Worm (Caenorhabditis elegans): ENCODE measurements around the gene F41H10.12.

F41H10.12 gene

DNA sequence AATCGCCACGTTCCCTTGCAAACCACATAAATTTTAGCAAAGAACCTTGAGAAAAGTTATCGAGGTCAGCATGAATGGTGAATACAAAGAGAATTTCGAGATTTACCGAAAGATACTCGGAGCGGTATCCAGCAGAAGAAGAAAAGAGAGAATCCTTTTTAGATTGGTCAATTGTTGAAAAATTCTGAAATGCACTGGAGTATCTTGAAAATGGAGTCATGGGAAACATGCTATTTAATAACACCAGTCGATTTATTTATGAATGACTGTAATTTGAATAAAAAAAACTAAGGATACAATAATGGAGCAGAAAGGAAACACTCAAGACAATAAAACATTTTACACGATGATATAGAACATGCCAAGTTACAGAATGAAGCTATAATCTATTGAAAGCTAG lies 4.8 kb downstream of the F41H10.12 start (continued):
- TF ChIP-seq tlf-1 (GFP tag; optimal IDR thresholded peaks at IDR 0.05) (peak; percentile 24), F37B4.10 (GFP tag; IDR thresholded peaks at IDR 0.05) (no peak), let-526 (GFP tag; IDR thresholded peaks at IDR 0.05) (no peak), atf-7 (tag; optimal IDR thresholded peaks at IDR 0.05) (no peak), attf-5 (GFP tag; optimal IDR thresholded peaks at IDR 0.05) (no peak), Y56A3A.18 (GFP tag; IDR thresholded peaks at IDR 0.05) (0 out of 2 replicates have a peak, but pooled peaks have one; percentile 27), madf-6 (GFP tag; IDR thresholded peaks at IDR 0.05) (peak; percentile 64; the same call in 1 of the 2 replicates), let-607 (tag; optimal IDR thresholded peaks at IDR 0.05) (no peak), F57A8.1 (GFP tag; optimal IDR thresholded peaks at IDR 0.05) (no peak), ztf-6 (GFP tag; IDR thresholded peaks at IDR 0.05) (no peak), ceh-27 (GFP tag; optimal IDR thresholded peaks at IDR 0.05) (no peak), hlh-26 (GFP tag; conservative IDR thresholded peaks at IDR 0.05) (no peak), ekl-4 (GFP tag; IDR thresholded peaks at IDR 0.05) (peak; percentile 70; the same call in 1 of the 2 replicates), die-1 (tag; optimal IDR thresholded peaks at IDR 0.05) (no peak), lin-40 (tag; optimal IDR thresholded peaks at IDR 0.05) (no peak), bed-2 (GFP tag; IDR thresholded peaks at IDR 0.05) (no peak), rec-8 (tag; optimal IDR thresholded peaks at IDR 0.05) (no peak), him-1 (tag; optimal IDR thresholded peaks at IDR 0.05) (no peak), pha-4 (tag; optimal IDR thresholded peaks at IDR 0.05) (no peak), B0336.3 (GFP tag; IDR thresholded peaks at IDR 0.05) (peak; percentile 82), ceh-91 (GFP tag; IDR thresholded peaks at IDR 0.05) (no peak), K11D2.4 (GFP tag; IDR thresholded peaks at IDR 0.05) (no peak), dox-1 (GFP tag; IDR thresholded peaks at IDR 0.05) (no peak), tbx-9 (tag; optimal IDR thresholded peaks at IDR 0.05; ENCODE audit: borderline replicate concordance) (no peak), ztf-28 (GFP tag; IDR thresholded peaks at IDR 0.05) (no peak), snpc-3.4 (tag; optimal IDR thresholded peaks at IDR 0.05) (peak; percentile 28), T07F8.4 (tag; optimal IDR thresholded peaks at IDR 0.05) (no peak), lin-54 (GFP tag; optimal IDR thresholded peaks at IDR 0.05) (peak; percentile 57), unc-62 (GFP tag; optimal IDR thresholded peaks at IDR 0.05) (no peak), egrh-3 (GFP tag; IDR thresholded peaks at IDR 0.05) (no peak), attf-3 (GFP tag; conservative IDR thresholded peaks at IDR 0.05) (no peak), F10E7.11 (tag; optimal IDR thresholded peaks at IDR 0.05) (no peak), akir-1 (GFP tag; optimal IDR thresholded peaks at IDR 0.05) (no peak), repo-1 (tag; optimal IDR thresholded peaks at IDR 0.05) (no peak), ztf-26 (tag; optimal IDR thresholded peaks at IDR 0.05) (no peak), lin-35 (GFP tag; optimal IDR thresholded peaks at IDR 0.05) (no peak), zfh-2 (GFP tag; conservative IDR thresholded peaks at IDR 0.05) (no peak), dpff-1 (tag; optimal IDR thresholded peaks at IDR 0.05) (no peak), F23B12.7 (tag; optimal IDR thresholded peaks at IDR 0.05; ENCODE audit: insufficient read depth) (no peak), F57C9.4 (tag; optimal IDR thresholded peaks at IDR 0.05) (no peak), efl-1 (GFP tag; optimal IDR thresholded peaks at IDR 0.05) (no peak), Y53F4B.3 (GFP tag; IDR thresholded peaks at IDR 0.05) (no peak), C06A6.2 (GFP tag; conservative IDR thresholded peaks at IDR 0.05) (no peak), F49E8.2 (tag; optimal IDR thresholded peaks at IDR 0.05; ENCODE audit: insufficient read depth) (peak; percentile 48), mel-28 (tag; optimal IDR thresholded peaks at IDR 0.05; ENCODE audit: borderline replicate concordance) (no peak), dpl-1 (GFP tag; optimal IDR thresholded peaks at IDR 0.05) (no peak), pbrm-1 (GFP tag; IDR thresholded peaks at IDR 0.05) (0 out of 2 replicates have a peak, but pooled peaks have one; percentile 13), hsf-1 (GFP tag; IDR thresholded peaks at IDR 0.05) (peak; percentile 73), cebp-2 (GFP tag; IDR thresholded peaks at IDR 0.05) (no peak)

Data from whole organism, young adult.